Fruit fly (Drosophila melanogaster) S2 (cell line): ENCODE results near the gene Reck.

Experiments used
- CG8478 ChIP-seq: fragments of >200 bp; optimal IDR thresholded peaks from 2 replicates; lab custom pipeline; 2018
- CTCF ChIP-seq, 2 experiments: fragments of >200 bp; optimal IDR thresholded peaks; 2 replicates each; lab custom pipeline; 2018

dm6 chr3L:14992807-14993206 is 21.1 kb downstream of the Reck start:
- TF ChIP-seq CG8478 (lab: Kevin White, UChicago) (no peak), CTCF (optimal IDR thresholded peaks at IDR 0.05; lab: Kevin White, UChicago) (no peak)
